Fruit fly (Drosophila melanogaster): ENCODE data around the gene CG14864.

The CG14864 gene

dm6 chr3R:15277926-15278869, 9.9 kb upstream of the CG14864 start, which contains the start of the genes MRG15 and Tm1 (continued):
- TF ChIP-seq Chrac-16 (GFP tag; optimal IDR thresholded peaks at IDR 0.05) (no peak), CG9797 (GFP tag; optimal IDR thresholded peaks at IDR 0.05) (peak; percentile 82), ato (GFP tag; IDR thresholded peaks at IDR 0.05; ENCODE audit: partially characterized antibody) (peak; percentile 56), onecut (GFP tag; IDR thresholded peaks at IDR 0.05) (peak; percentile 84), NC2β (GFP tag; optimal IDR thresholded peaks at IDR 0.05) (no peak), Doc3 (GFP tag; IDR thresholded peaks at IDR 0.05; ENCODE audit: partially characterized antibody) (peak; percentile 70), CG8924 (tag; optimal IDR thresholded peaks at IDR 0.05) (peak; percentile 5), knrl (GFP tag; IDR thresholded peaks at IDR 0.05; ENCODE audit: partially characterized antibody) (peak; percentile 66; the same call in 2 of the 3 replicates), CG10147 (GFP tag; optimal IDR thresholded peaks at IDR 0.05) (no peak), CG13775 (GFP tag; optimal IDR thresholded peaks at IDR 0.05) (peak; percentile 23), cato (GFP tag; optimal IDR thresholded peaks at IDR 0.05; ENCODE audit: borderline replicate concordance) (no peak), CG2129 (GFP tag; IDR thresholded peaks at IDR 0.05; ENCODE audit: partially characterized antibody) (0 out of 2 replicates have a peak, but pooled peaks have one; percentile 19), en (GFP tag; optimal IDR thresholded peaks at IDR 0.05) (no peak), Rfx (GFP tag; IDR thresholded peaks at IDR 0.05) (0 out of 2 replicates have a peak, but pooled peaks have one; percentile 38), Ada2b (GFP tag; IDR thresholded peaks at IDR 0.05) (no peak), tna (GFP tag; IDR thresholded peaks at IDR 0.05; ENCODE audit: partially characterized antibody) (peak; percentile 58), Dad (GFP tag; optimal IDR thresholded peaks at IDR 0.05) (peak; percentile 16), Med (GFP tag) (peak; percentile 35), hbn (GFP tag; IDR thresholded peaks at IDR 0.05; ENCODE audit: partially characterized antibody) (peak; percentile 59; the same call in 1 of the 2 replicates), sqz (GFP tag; optimal IDR thresholded peaks at IDR 0.05) (peak; percentile 89), CG4730 (GFP tag; IDR thresholded peaks at IDR 0.05) (no peak), gsb-n (tag; optimal IDR thresholded peaks at IDR 0.05) (no peak), MESR4 (GFP tag; optimal IDR thresholded peaks at IDR 0.05) (peak; percentile 49), Abd-B (GFP tag; optimal IDR thresholded peaks at IDR 0.05) (peak; percentile 28), vvl (GFP tag; IDR thresholded peaks at IDR 0.05) (peak; percentile 27; the same call in 1 of the 2 replicates), CoRest (tag; optimal IDR thresholded peaks at IDR 0.05) (no peak), CG9932 (GFP tag; IDR thresholded peaks at IDR 0.05) (peak; percentile 33; the same call in 1 of the 2 replicates), exex (tag; optimal IDR thresholded peaks at IDR 0.05) (peak; percentile 45), sug (tag; optimal IDR thresholded peaks at IDR 0.05) (peak; percentile 10), nmo (GFP tag; optimal IDR thresholded peaks at IDR 0.05) (peak; percentile 9), CG2116 (GFP tag; optimal IDR thresholded peaks at IDR 0.05) (peak; percentile 67), CG2120 (GFP tag; optimal IDR thresholded peaks at IDR 0.05) (peak; percentile 9), sens (GFP tag) (peak; percentile 79), mirr (GFP tag; optimal IDR thresholded peaks at IDR 0.05) (no peak), C15 (GFP tag; IDR thresholded peaks at IDR 0.05) (no peak), YL-1 (GFP tag; optimal IDR thresholded peaks at IDR 0.05) (peak; percentile 50), CG9727 (GFP tag; optimal IDR thresholded peaks at IDR 0.05) (peak; percentile 12), ftz-f1 (GFP tag; optimal IDR thresholded peaks at IDR 0.05) (peak; percentile 14), CG11504 (tag; optimal IDR thresholded peaks at IDR 0.05) (no peak), bbx (GFP tag; IDR thresholded peaks at IDR 0.05; ENCODE audit: partially characterized antibody) (peak; percentile 80), trem (tag; optimal IDR thresholded peaks at IDR 0.05) (peak; percentile 35), CG1603 (tag; optimal IDR thresholded peaks at IDR 0.05) (peak; percentile 55), Fer2 (tag; optimal IDR thresholded peaks at IDR 0.05) (no peak), Atf6 (GFP tag; IDR thresholded peaks at IDR 0.05) (no peak), Fer1 (GFP tag; optimal IDR thresholded peaks at IDR 0.05) (peak; percentile 2), CG14710 (tag; optimal IDR thresholded peaks at IDR 0.05) (peak; percentile 19), unc-4 (GFP tag; IDR thresholded peaks at IDR 0.05; ENCODE audit: partially characterized antibody) (peak; percentile 70)

Data from whole organism, embryonic.